Fruit fly (Drosophila melanogaster): ENCODE results near the gene Atg4a.

Atg4a gene

DNA sequence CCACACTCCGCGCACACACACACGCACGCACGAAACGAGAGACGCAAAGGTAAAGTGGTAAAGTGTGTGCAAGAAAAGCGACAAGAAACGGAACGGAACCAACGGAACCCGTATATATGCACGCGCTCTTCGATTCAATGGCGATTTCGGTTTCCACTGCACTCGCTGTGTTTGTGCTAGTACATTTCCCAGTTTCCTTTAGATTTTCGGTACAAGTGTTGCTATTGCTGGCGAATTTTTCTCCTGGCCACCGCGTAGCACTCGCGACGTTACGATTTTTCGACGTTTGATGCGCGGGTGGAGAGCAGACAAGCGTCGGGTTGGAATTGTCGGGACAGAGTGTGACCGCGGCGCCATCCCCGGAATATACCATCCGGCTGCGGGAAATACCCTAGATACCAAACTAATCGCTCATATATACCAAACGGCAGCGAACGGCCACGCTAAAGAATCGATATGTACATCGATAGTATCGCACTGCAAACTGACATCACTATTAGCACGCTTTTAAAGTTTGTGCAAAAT is 3.2 kb upstream of the Atg4a start, which contains the start of the genes S and ast (continued):
- TF ChIP-seq Xbp1 (GFP tag; optimal IDR thresholded peaks at IDR 0.05) (peak; percentile 40), lmd (GFP tag; IDR thresholded peaks at IDR 0.05) (no peak), Ada2b (GFP tag; IDR thresholded peaks at IDR 0.05) (no peak), CG18011 (GFP tag; optimal IDR thresholded peaks at IDR 0.05) (no peak), Hr39 (optimal IDR thresholded peaks at IDR 0.05) (no peak), Hey (tag; optimal IDR thresholded peaks at IDR 0.05) (no peak), Jarid2 (GFP tag; optimal IDR thresholded peaks at IDR 0.05) (peak; percentile 91), D19B (GFP tag; optimal IDR thresholded peaks at IDR 0.05) (no peak), CG18764 (GFP tag; optimal IDR thresholded peaks at IDR 0.05) (no peak), ac (GFP tag; optimal IDR thresholded peaks at IDR 0.05) (no peak), Chrac-16 (GFP tag; optimal IDR thresholded peaks at IDR 0.05) (no peak), CG13624 (GFP tag; optimal IDR thresholded peaks at IDR 0.05) (peak; percentile 32), chm (GFP tag; IDR thresholded peaks at IDR 0.05) (peak; percentile 78), HmgD (GFP tag; optimal IDR thresholded peaks at IDR 0.05) (peak; percentile 62), ERR (GFP tag; optimal IDR thresholded peaks at IDR 0.05) (peak; percentile 51), CG3281 (GFP tag; optimal IDR thresholded peaks at IDR 0.05) (no peak), onecut (GFP tag; IDR thresholded peaks at IDR 0.05) (peak; percentile 23; the same call in 1 of the 2 replicates), CG10543 (GFP tag; optimal IDR thresholded peaks at IDR 0.05) (peak; percentile 40), CG6813 (GFP tag; optimal IDR thresholded peaks at IDR 0.05) (peak; percentile 26), CG4617 (GFP tag; optimal IDR thresholded peaks at IDR 0.05; ENCODE audit: borderline replicate concordance) (peak; percentile 71), tx (GFP tag; optimal IDR thresholded peaks at IDR 0.05) (no peak), CG33557 (GFP tag; optimal IDR thresholded peaks at IDR 0.05) (no peak), Lhr (GFP tag; optimal IDR thresholded peaks at IDR 0.05) (peak; percentile 74), chif (GFP tag; optimal IDR thresholded peaks at IDR 0.05) (peak in 1 of 2 experiments; percentile 10), maf-S (GFP tag; optimal IDR thresholded peaks at IDR 0.05) (no peak), CG31365 (tag; optimal IDR thresholded peaks at IDR 0.05) (peak; percentile 34), CG15514 (GFP tag; optimal IDR thresholded peaks at IDR 0.05) (peak; percentile 84), C15 (GFP tag; IDR thresholded peaks at IDR 0.05) (no peak), zfh1 (GFP tag; IDR thresholded peaks at IDR 0.05) (peak; percentile 61; the same call in 2 of the 3 replicates), kni (GFP tag; optimal IDR thresholded peaks at IDR 0.05) (peak; percentile 32), ro (GFP tag; IDR thresholded peaks at IDR 0.05) (no peak), CG3407 (GFP tag; optimal IDR thresholded peaks at IDR 0.05) (no peak), inv (GFP tag; IDR thresholded peaks at IDR 0.05; ENCODE audit: partially characterized antibody) (peak; percentile 97), NFAT (GFP tag; IDR thresholded peaks at IDR 0.05) (peak; percentile 47; the same call in 1 of the 2 replicates), ci (GFP tag; IDR thresholded peaks at IDR 0.05) (peak; percentile 74; the same call in 2 of the 3 replicates), CG17385 (GFP tag; optimal IDR thresholded peaks at IDR 0.05) (no peak), CG8924 (tag; optimal IDR thresholded peaks at IDR 0.05) (peak; percentile 49), bab2 (GFP tag; optimal IDR thresholded peaks at IDR 0.05) (no peak), kah (GFP tag; optimal IDR thresholded peaks at IDR 0.05) (no peak), vfl (GFP tag; optimal IDR thresholded peaks at IDR 0.05) (no peak), CG12769 (tag; optimal IDR thresholded peaks at IDR 0.05) (no peak), ash1 (GFP tag; optimal IDR thresholded peaks at IDR 0.05) (no peak), CG34224 (GFP tag; IDR thresholded peaks at IDR 0.05; ENCODE audit: partially characterized antibody) (peak; percentile 97), jing (GFP tag; optimal IDR thresholded peaks at IDR 0.05) (no peak), dan (GFP tag; IDR thresholded peaks at IDR 0.05) (no peak), Mad (GFP tag; optimal IDR thresholded peaks at IDR 0.05) (peak; percentile 26), CG32772 (GFP tag; IDR thresholded peaks at IDR 0.05) (no peak), twi (tag; optimal IDR thresholded peaks at IDR 0.05) (peak; percentile 22), fd64A (GFP tag; optimal IDR thresholded peaks at IDR 0.05) (no peak), hth (optimal IDR thresholded peaks at IDR 0.05) (no peak), CG12391 (tag; optimal IDR thresholded peaks at IDR 0.05) (peak; percentile 43)

Data from whole organism, embryonic.